Fruit fly (Drosophila melanogaster) whole organism, embryonic: ENCODE measurements around the gene CG14352.

Source experiments
- Bteb2 ChIP-seq: fragments of 200-800 bp; sonication (Bioruptor generic); optimal IDR thresholded peaks from 2 replicates; lab custom pipeline; 2016; ENCODE audit warnings: missing biosample characterization, missing genetic modification characterization
- CG10462 ChIP-seq: fragments of 200-800 bp; sonication (Bioruptor generic); optimal IDR thresholded peaks from 2 replicates; lab custom pipeline; 2016; ENCODE audit warnings: missing biosample characterization, missing genetic modification characterization
- CG11504 ChIP-seq: fragments of 200-800 bp; sonication (Bioruptor generic); optimal IDR thresholded peaks from 3 replicates; lab custom pipeline; 2019; ENCODE audit warnings: missing biosample characterization, mild to moderate bottlenecking, missing genetic modification characterization, moderate library complexity
- CG11723 ChIP-seq: fragments of 200-800 bp; sonication (Bioruptor generic); optimal IDR thresholded peaks from 2 replicates; lab custom pipeline; 2017; ENCODE audit warnings: missing biosample characterization, mild to moderate bottlenecking, missing genetic modification characterization
- CG12236 ChIP-seq: fragments of 200-800 bp; sonication (Bioruptor generic); optimal IDR thresholded peaks from 2 replicates; lab custom pipeline; 2016; ENCODE audit warnings: missing biosample characterization, missing genetic modification characterization
- CG13424 ChIP-seq: fragments of 200-800 bp; sonication (Bioruptor generic); optimal IDR thresholded peaks from 2 replicates; lab custom pipeline; 2019; ENCODE audit warnings: missing biosample characterization, mild to moderate bottlenecking, missing genetic modification characterization, moderate library complexity
- CG15696 ChIP-seq: fragments of 200-800 bp; sonication (Bioruptor generic); optimal IDR thresholded peaks from 2 replicates; lab custom pipeline; 2019; ENCODE audit warnings: missing biosample characterization, mild to moderate bottlenecking, missing genetic modification characterization, moderate library complexity
- CG1647 ChIP-seq: fragments of 200-800 bp; sonication (Bioruptor generic); optimal IDR thresholded peaks from 3 replicates; lab custom pipeline; 2016; ENCODE audit warnings: missing biosample characterization, missing genetic modification characterization
- CG17361 ChIP-seq: fragments of 200-800 bp; sonication (Bioruptor generic); IDR thresholded peaks from 3 replicates; pipeline ENCODE4 v1.3.6; 2022; ENCODE audit warnings: missing biosample characterization, missing genetic modification characterization
- CG18011 ChIP-seq: fragments of 200-800 bp; sonication (Bioruptor generic); optimal IDR thresholded peaks from 2 replicates; lab custom pipeline; 2017; ENCODE audit warnings: missing biosample characterization, missing genetic modification characterization, mild to moderate bottlenecking, moderate library complexity, missing genotype
- CG2129 ChIP-seq: fragments of 200-800 bp; sonication (Bioruptor generic); IDR thresholded peaks from 2 replicates; pipeline ENCODE4 v1.3.6; 2022; ENCODE audit warnings: missing biosample characterization, missing genetic modification characterization; ENCODE audit not compliant: partially characterized antibody
- CG6765 ChIP-seq: fragments of 200-800 bp; sonication (Bioruptor generic); optimal IDR thresholded peaks from 3 replicates; lab custom pipeline; 2017; ENCODE audit warnings: missing biosample characterization, mild to moderate bottlenecking, missing genetic modification characterization
- CG7271 ChIP-seq: fragments of 200-800 bp; sonication (Bioruptor generic); optimal IDR thresholded peaks from 2 replicates; lab custom pipeline; 2018; ENCODE audit warnings: missing biosample characterization, mild to moderate bottlenecking, missing genetic modification characterization, moderate library complexity
- CG9797 ChIP-seq: fragments of 200-800 bp; sonication (Bioruptor generic); optimal IDR thresholded peaks from 3 replicates; lab custom pipeline; 2018; ENCODE audit warnings: missing biosample characterization, mild to moderate bottlenecking, missing genetic modification characterization
- CG9876 ChIP-seq: fragments of 200-800 bp; sonication (Bioruptor generic); optimal IDR thresholded peaks from 2 replicates; lab custom pipeline; 2016; ENCODE audit warnings: missing biosample characterization, missing genetic modification characterization
- CTCF ChIP-seq: fragments of 200-800 bp; sonication (Bioruptor generic); optimal IDR thresholded peaks from 2 replicates; lab custom pipeline; 2017; ENCODE audit warnings: missing biosample characterization, mild to moderate bottlenecking, missing genetic modification characterization, moderate library complexity
- Dek ChIP-seq: fragments of 200-800 bp; sonication (Bioruptor generic); optimal IDR thresholded peaks from 3 replicates; lab custom pipeline; 2019; ENCODE audit warnings: missing biosample characterization, mild to moderate bottlenecking, missing genetic modification characterization, moderate library complexity
- Dp ChIP-seq: fragments of 200-800 bp; sonication (Bioruptor generic); optimal IDR thresholded peaks from 2 replicates; lab custom pipeline; 2018; ENCODE audit warnings: missing biosample characterization, mild to moderate bottlenecking, missing genetic modification characterization, moderate library complexity
- E2f2 ChIP-seq: fragments of 200-800 bp; sonication (Bioruptor generic); IDR thresholded peaks from 2 replicates; pipeline ENCODE4 v1.3.6; 2022; ENCODE audit warnings: missing biosample characterization, missing genetic modification characterization
- HLH3B ChIP-seq: fragments of 200-800 bp; sonication (Bioruptor generic); IDR thresholded peaks from 2 replicates; pipeline ENCODE4 v1.3.6; 2022; ENCODE audit warnings: missing biosample characterization, missing genetic modification characterization
- Hr78 ChIP-seq, 2 experiments: fragments of 200-800 bp in 1 of 2; fragments of >200 bp in 1 of 2; sonication (Bioruptor generic) in 1 of 2; optimal IDR thresholded peaks; 2 replicates each; lab custom pipeline; 2017 to 2019; ENCODE audit warnings: missing biosample characterization in 2 of 2, missing genetic modification characterization in 2 of 2, mild to moderate bottlenecking in 1 of 2, moderate library complexity in 1 of 2
- Lhr ChIP-seq: fragments of 200-800 bp; sonication (Bioruptor generic); optimal IDR thresholded peaks from 3 replicates; lab custom pipeline; 2017; ENCODE audit warnings: mild to moderate bottlenecking, missing biosample characterization, missing genetic modification reagents, missing genetic modification characterization
- MESR4 ChIP-seq: fragments of 200-800 bp; sonication (Bioruptor generic); optimal IDR thresholded peaks from 2 replicates; lab custom pipeline; 2018; ENCODE audit warnings: missing biosample characterization, mild to moderate bottlenecking, missing genetic modification characterization, moderate library complexity
- NC2α ChIP-seq: fragments of 200-800 bp; sonication (Bioruptor generic); optimal IDR thresholded peaks from 2 replicates; lab custom pipeline; 2016; ENCODE audit warnings: missing biosample characterization, missing genetic modification characterization
- Pdp1 ChIP-seq, 2 experiments: fragments of 200-800 bp; sonication (Bioruptor generic); optimal IDR thresholded peaks; 3 replicates each; lab custom pipeline; 2016; ENCODE audit warnings: missing biosample characterization in 2 of 2, missing genetic modification characterization in 2 of 2, mild to moderate bottlenecking in 1 of 2, moderate library complexity in 1 of 2
- Ravus ChIP-seq: fragments of 200-800 bp; sonication (Bioruptor generic); IDR thresholded peaks from 2 replicates; pipeline ENCODE4 v1.3.6; 2022; ENCODE audit warnings: missing biosample characterization, missing genetic modification characterization
- Rfx ChIP-seq: fragments of 200-800 bp; sonication (Bioruptor generic); IDR thresholded peaks from 2 replicates; pipeline ENCODE4 v1.3.6; 2022; ENCODE audit warnings: missing biosample characterization, missing genetic modification characterization
- Sox102F ChIP-seq: fragments of 200-800 bp; sonication (Bioruptor generic); optimal IDR thresholded peaks from 2 replicates; lab custom pipeline; 2018; ENCODE audit warnings: missing biosample characterization, mild to moderate bottlenecking, missing genetic modification characterization, moderate library complexity
- Sry-β ChIP-seq: fragments of 200-800 bp; sonication (Bioruptor generic); optimal IDR thresholded peaks from 2 replicates; lab custom pipeline; 2018; ENCODE audit warnings: missing biosample characterization, mild to moderate bottlenecking, missing genetic modification characterization, moderate library complexity
- Tbp ChIP-seq: fragments of >200 bp; optimal IDR thresholded peaks from 2 replicates; lab custom pipeline; 2018; ENCODE audit warnings: missing biosample characterization, missing genetic modification characterization
- ash1 ChIP-seq: fragments of 200-800 bp; sonication (Bioruptor generic); optimal IDR thresholded peaks from 2 replicates; lab custom pipeline; 2018; ENCODE audit warnings: missing biosample characterization, mild to moderate bottlenecking, missing genetic modification characterization
- chinmo ChIP-seq: fragments of 200-800 bp; sonication (Bioruptor generic); IDR thresholded peaks from 4 replicates; pipeline ENCODE4 v1.3.6; 2022; ENCODE audit warnings: missing biosample characterization, missing genetic modification characterization; ENCODE audit not compliant: partially characterized antibody
- ci ChIP-seq: fragments of 200-800 bp; sonication (Bioruptor generic); IDR thresholded peaks from 3 replicates; pipeline ENCODE4 v1.3.6; 2022; ENCODE audit warnings: missing biosample characterization, missing genetic modification characterization
- crp ChIP-seq, 2 experiments: fragments of 200-800 bp; sonication (Bioruptor generic); optimal IDR thresholded peaks; 2 replicates in 1 of 2; 3 replicates in 1 of 2; lab custom pipeline; 2017; ENCODE audit warnings: missing biosample characterization in 2 of 2, missing genetic modification characterization in 2 of 2, mild to moderate bottlenecking in 1 of 2, moderate library complexity in 1 of 2
- dan ChIP-seq: fragments of 200-800 bp; sonication (Bioruptor generic); IDR thresholded peaks from 2 replicates; pipeline ENCODE4 v1.3.6; 2022; ENCODE audit warnings: missing biosample characterization, missing genetic modification characterization
- dpn ChIP-seq, 2 experiments: fragments of 200-800 bp; sonication (Bioruptor generic); optimal IDR thresholded peaks; 3 replicates each; lab custom pipeline; 2016; ENCODE audit warnings: missing biosample characterization in 2 of 2, missing genetic modification characterization in 2 of 2
- ems ChIP-seq: fragments of 200-800 bp; sonication (Bioruptor generic); optimal IDR thresholded peaks from 3 replicates; lab custom pipeline; 2016; ENCODE audit warnings: missing biosample characterization, missing genetic modification characterization
- fru ChIP-seq: fragments of >200 bp; optimal IDR thresholded peaks from 2 replicates; lab custom pipeline; 2017
- ftz-f1 ChIP-seq: fragments of 200-800 bp; sonication (Bioruptor generic); optimal IDR thresholded peaks from 2 replicates; lab custom pipeline; 2016; ENCODE audit warnings: missing biosample characterization, missing genetic modification characterization
- gro ChIP-seq: fragments of 200-800 bp; sonication (Bioruptor generic); optimal IDR thresholded peaks from 2 replicates; lab custom pipeline; 2016; ENCODE audit warnings: missing biosample characterization, missing genetic modification characterization
- knrl ChIP-seq: fragments of 200-800 bp; sonication (Bioruptor generic); IDR thresholded peaks from 3 replicates; pipeline ENCODE4 v1.3.6; 2022; ENCODE audit warnings: missing biosample characterization, missing genetic modification characterization; ENCODE audit not compliant: partially characterized antibody
- maf-S ChIP-seq: fragments of 200-800 bp; sonication (Bioruptor generic); optimal IDR thresholded peaks from 2 replicates; lab custom pipeline; 2016; ENCODE audit warnings: missing biosample characterization, missing genetic modification characterization
- nmo ChIP-seq: fragments of 200-800 bp; sonication (Bioruptor generic); optimal IDR thresholded peaks from 2 replicates; lab custom pipeline; 2018; ENCODE audit warnings: missing biosample characterization, mild to moderate bottlenecking, missing genetic modification characterization, moderate library complexity
- oc ChIP-seq: fragments of 200-800 bp; sonication (Bioruptor generic); optimal IDR thresholded peaks from 2 replicates; lab custom pipeline; 2018; ENCODE audit warnings: missing biosample characterization, mild to moderate bottlenecking, missing genetic modification characterization, moderate library complexity
- phol ChIP-seq: fragments of 200-800 bp; sonication (Bioruptor generic); optimal IDR thresholded peaks from 3 replicates; lab custom pipeline; 2018; ENCODE audit warnings: missing biosample characterization, mild to moderate bottlenecking, missing genetic modification characterization, moderate library complexity
- row ChIP-seq: fragments of 200-800 bp; sonication (Bioruptor generic); IDR thresholded peaks from 3 replicates; pipeline ENCODE4 v1.3.6; 2022; ENCODE audit warnings: missing biosample characterization, missing genetic modification characterization
- salm ChIP-seq: fragments of 200-800 bp; sonication (Bioruptor generic); optimal IDR thresholded peaks from 2 replicates; lab custom pipeline; 2018; ENCODE audit warnings: missing biosample characterization, mild to moderate bottlenecking, missing genetic modification characterization
- trem ChIP-seq: fragments of 200-800 bp; optimal IDR thresholded peaks from 3 replicates; lab custom pipeline; 2019; ENCODE audit warnings: missing biosample characterization, mild to moderate bottlenecking, missing genetic modification characterization, moderate library complexity
- yki ChIP-seq: fragments of >200 bp; optimal IDR thresholded peaks from 3 replicates; lab custom pipeline; 2018
- zen ChIP-seq: fragments of 200-800 bp; sonication (Bioruptor generic); optimal IDR thresholded peaks from 3 replicates; lab custom pipeline; 2018; ENCODE audit warnings: missing biosample characterization, mild to moderate bottlenecking, missing genetic modification characterization, moderate library complexity

CG14352 gene

dm6 chr2L:1613748-1614365 is 2.6 kb downstream of the CG14352 start, which contains the start of gene RFeSP (continued):
- no peak for TF ChIP-seq Sox102F (GFP tag; lab: Kevin White, UChicago)
- no peak for TF ChIP-seq Ravus (GFP tag; lab: Robert Waterston, UW)
- TF ChIP-seq E2f2: peak; percentile 81
- TF ChIP-seq CG13424 (tag; lab: Kevin White, UChicago): peak; percentile 38
- peak; percentile 45 for TF ChIP-seq CG11504 (tag; lab: Kevin White, UChicago)
- peak; percentile 43 for TF ChIP-seq CTCF (GFP tag; lab: Kevin White, UChicago)
- no peak for TF ChIP-seq salm (tag; lab: Kevin White, UChicago)
- no peak for TF ChIP-seq Tbp (GFP tag; lab: Kevin White, UChicago)
- peak; percentile 67 for TF ChIP-seq trem
- TF ChIP-seq Bteb2 (GFP tag; lab: Kevin White, UChicago): no peak
- peak in 1 of 2 experiments; percentile 30 for TF ChIP-seq dpn (GFP tag; optimal IDR thresholded peaks at IDR 0.05; lab: Kevin White, UChicago)
- no peak for TF ChIP-seq fru (lab: Kevin White, UChicago)
- TF ChIP-seq zen: peak; percentile 41
- TF ChIP-seq Hr78 (GFP tag; optimal IDR thresholded peaks at IDR 0.05; lab: Kevin White, UChicago): no peak
- no peak for TF ChIP-seq Sry-β (GFP tag; lab: Kevin White, UChicago)
- peak; percentile 69 for TF ChIP-seq nmo (GFP tag; lab: Kevin White, UChicago)
- TF ChIP-seq yki (lab: Kevin White, UChicago): no peak
- no peak for TF ChIP-seq CG1647
- TF ChIP-seq chinmo (GFP tag; lab: Robert Waterston, UW): 0 out of 4 replicates have a peak, but pooled peaks have one; percentile 51
- peak; percentile 14 for TF ChIP-seq maf-S (GFP tag; lab: Kevin White, UChicago)
- peak; percentile 49 for TF ChIP-seq Dek
- no peak for TF ChIP-seq CG2129
- TF ChIP-seq MESR4 (GFP tag; lab: Kevin White, UChicago): peak; percentile 94
- no peak for TF ChIP-seq ash1
- peak; percentile 79 for TF ChIP-seq Dp (GFP tag; lab: Kevin White, UChicago)
- TF ChIP-seq crp (GFP tag; optimal IDR thresholded peaks at IDR 0.05; lab: Kevin White, UChicago): peak in 1 of 2 experiments; percentile 56
- TF ChIP-seq knrl: peak; percentile 60; the same call in 1 of the 3 replicates
- no peak for TF ChIP-seq NC2α
- peak; percentile 100 for TF ChIP-seq CG18011
- peak; percentile 34 for TF ChIP-seq phol (tag; lab: Kevin White, UChicago)
- TF ChIP-seq CG10462 (GFP tag; lab: Kevin White, UChicago): no peak
- TF ChIP-seq CG12236: peak; percentile 8
- no peak for TF ChIP-seq dan (GFP tag; lab: Robert Waterston, UW)
- peak in 1 of 2 experiments; percentile 98 for TF ChIP-seq Pdp1 (GFP tag; optimal IDR thresholded peaks at IDR 0.05; lab: Kevin White, UChicago)
- TF ChIP-seq CG17361: no peak
- no peak for TF ChIP-seq CG7271 (tag; lab: Kevin White, UChicago)
- peak; percentile 35; the same call in 1 of the 3 replicates for TF ChIP-seq ci (GFP tag; lab: Robert Waterston, UW)
- TF ChIP-seq Rfx (GFP tag; lab: Robert Waterston, UW): 0 out of 2 replicates have a peak, but pooled peaks have one; percentile 19
- TF ChIP-seq CG9797 (GFP tag; lab: Kevin White, UChicago): peak; percentile 92
- no peak for TF ChIP-seq CG11723 (GFP tag; lab: Kevin White, UChicago)
- TF ChIP-seq ems (GFP tag; lab: Kevin White, UChicago): peak; percentile 38
- no peak for TF ChIP-seq CG6765 (GFP tag; lab: Kevin White, UChicago)
- TF ChIP-seq gro: peak; percentile 60
- TF ChIP-seq CG15696 (tag; lab: Kevin White, UChicago): peak; percentile 2
- TF ChIP-seq oc (tag; lab: Kevin White, UChicago): no peak
- TF ChIP-seq ftz-f1 (GFP tag; lab: Kevin White, UChicago): peak; percentile 61
- TF ChIP-seq CG9876 (GFP tag; lab: Kevin White, UChicago): no peak
- TF ChIP-seq HLH3B (GFP tag; lab: Robert Waterston, UW): no peak
- peak; percentile 98 for TF ChIP-seq Lhr
- 0 out of 3 replicates have a peak, but pooled peaks have one; percentile 15 for TF ChIP-seq row
